Fruit fly (Drosophila melanogaster): Measurements from ENCODE around the gene capu.

- TF ChIP-seq psq (optimal IDR thresholded peaks at IDR 0.05): no peak
- no peak for TF ChIP-seq ttk (optimal IDR thresholded peaks at IDR 0.05)
- TF ChIP-seq insv (optimal IDR thresholded peaks at IDR 0.05): no peak
- no peak for TF ChIP-seq Sin3A (optimal IDR thresholded peaks at IDR 0.05)
- no peak for TF ChIP-seq Myc (optimal IDR thresholded peaks at IDR 0.05)
Measured at dm6 chr2L:3942094-3942493, 39.4 kb upstream of the capu start.

Data from Kc167 (cell line).